Worm (Caenorhabditis elegans) whole organism, L1 larva: Measurements from ENCODE around the gene C07E3.10.
A peak's percentile ranks its signal among the peaks of the same experiment; 100 is the strongest.

Experiments used
- C04F5.9 ChIP-seq: sonication (generic microtip); optimal IDR thresholded peaks from 2 replicates; lab custom pipeline; 2016; ENCODE audit warnings: missing genetic modification characterization, missing compliant biosample characterization
- aha-1 ChIP-seq: fragments of 150-350 bp; optimal IDR thresholded peaks from 2 replicates; lab custom pipeline; 2014; ENCODE audit warnings: missing biosample characterization, missing genetic modification characterization
- ama-1 ChIP-seq: fragments of 150-350 bp; optimal IDR thresholded peaks from 2 replicates; lab custom pipeline; 2014
- ceh-63 ChIP-seq: fragments of 200-800 bp; sonication (Bioruptor generic); optimal IDR thresholded peaks from 2 replicates; lab custom pipeline; 2018; ENCODE audit warnings: mild to moderate bottlenecking, missing genetic modification characterization, missing compliant biosample characterization
- ceh-82 ChIP-seq, 3 experiments: fragments of 150-350 bp in 1 of 3; sonication (generic microtip) in 2 of 3; optimal IDR thresholded peaks; 2 replicates each; lab custom pipeline; 2014 to 2017; ENCODE audit warnings: missing biosample characterization in 3 of 3, missing genetic modification characterization in 3 of 3
- ces-1 ChIP-seq: fragments of 150-350 bp; optimal IDR thresholded peaks from 2 replicates; lab custom pipeline; 2014; ENCODE audit warnings: missing biosample characterization, missing genetic modification reagents, missing genetic modification characterization
- dpl-1 ChIP-seq, 3 experiments: fragments of 150-350 bp in 2 of 3; sonication (generic microtip) in 1 of 3; optimal IDR thresholded peaks; 2 replicates each; lab custom pipeline; 2014 to 2017; ENCODE audit warnings: missing biosample characterization in 3 of 3, missing genetic modification characterization in 3 of 3, missing genetic modification reagents in 3 of 3
- efl-1 ChIP-seq, 4 experiments: fragments of 150-350 bp; optimal IDR thresholded peaks in 3 of 4; peaks in 1 of 4; 1 replicate in 1 of 4; 2 replicates in 3 of 4; lab custom pipeline; 2014; ENCODE audit warnings: missing biosample characterization in 2 of 4, missing genetic modification characterization in 2 of 4, missing genetic modification reagents in 2 of 4
- egl-13 ChIP-seq: sonication (generic microtip); optimal IDR thresholded peaks from 2 replicates; lab custom pipeline; 2016; ENCODE audit warnings: missing genotype, missing genetic modification reagents, missing genetic modification characterization, missing compliant biosample characterization
- elt-3 ChIP-seq, 6 experiments: fragments of 150-350 bp in 1 of 6; sonication (generic microtip); optimal IDR thresholded peaks; 2 replicates each; lab custom pipeline; 2017 to 2018; ENCODE audit warnings: missing biosample characterization in 6 of 6, missing genetic modification characterization in 6 of 6, inconsistent platforms in 1 of 6
- fkh-10 ChIP-seq: sonication (generic microtip); optimal IDR thresholded peaks from 2 replicates; lab custom pipeline; 2017; ENCODE audit warnings: missing biosample characterization, missing genetic modification reagents, missing genetic modification characterization
- fkh-8 ChIP-seq: sonication (generic microtip); optimal IDR thresholded peaks from 2 replicates; lab custom pipeline; 2016; ENCODE audit warnings: mild to moderate bottlenecking, missing genetic modification characterization, missing compliant biosample characterization
- fos-1 ChIP-seq: fragments of 150-350 bp; optimal IDR thresholded peaks from 2 replicates; lab custom pipeline; 2014; ENCODE audit warnings: missing biosample characterization, missing genetic modification characterization
- hlh-4 ChIP-seq: sonication (generic microtip); optimal IDR thresholded peaks from 2 replicates; lab custom pipeline; 2016; ENCODE audit warnings: mild to moderate bottlenecking, missing genetic modification characterization, missing compliant biosample characterization
- hpl-2 ChIP-seq: fragments of 150-350 bp; optimal IDR thresholded peaks from 2 replicates; lab custom pipeline; 2014; ENCODE audit warnings: missing biosample characterization, missing genetic modification reagents, missing genetic modification characterization
- irx-1 ChIP-seq: sonication (generic microtip); optimal IDR thresholded peaks from 2 replicates; lab custom pipeline; 2016; ENCODE audit warnings: missing genetic modification characterization, missing compliant biosample characterization
- isw-1 ChIP-seq: fragments of 200-800 bp; sonication (Bioruptor generic); IDR thresholded peaks from 2 replicates; pipeline ENCODE4 v1.3.6; 2022; ENCODE audit warnings: missing genetic modification characterization, missing compliant biosample characterization
- jun-1 ChIP-seq: fragments of 150-350 bp; optimal IDR thresholded peaks from 2 replicates; lab custom pipeline; 2014; ENCODE audit warnings: missing biosample characterization, missing genetic modification reagents, missing genetic modification characterization
- lin-13 ChIP-seq: fragments of 150-350 bp; optimal IDR thresholded peaks from 2 replicates; lab custom pipeline; 2014; ENCODE audit warnings: missing biosample characterization, missing genetic modification reagents, missing genetic modification characterization
- lin-14 ChIP-seq: fragments of 200-800 bp; sonication (Bioruptor generic); optimal IDR thresholded peaks from 2 replicates; lab custom pipeline; 2018; ENCODE audit warnings: mild to moderate bottlenecking, missing genetic modification characterization, moderate library complexity, missing compliant biosample characterization
- lin-15B ChIP-seq: fragments of 150-350 bp; sonication (generic microtip); optimal IDR thresholded peaks from 3 replicates; lab custom pipeline; 2014; ENCODE audit warnings: missing biosample characterization, missing genetic modification characterization
- lin-39 ChIP-seq: fragments of 150-350 bp; optimal IDR thresholded peaks from 2 replicates; lab custom pipeline; 2014; ENCODE audit warnings: missing biosample characterization, missing genetic modification reagents, missing genetic modification characterization
- lsy-2 ChIP-seq, 2 experiments: fragments of 150-350 bp; optimal IDR thresholded peaks; 2 replicates each; lab custom pipeline; 2014; ENCODE audit warnings: missing biosample characterization in 2 of 2, missing genetic modification characterization in 2 of 2
- mab-9 ChIP-seq: fragments of 200-800 bp; sonication (Bioruptor generic); IDR thresholded peaks from 2 replicates; pipeline ENCODE4 v1.3.6; 2022; ENCODE audit warnings: missing genetic modification reagents, missing genetic modification characterization, missing compliant biosample characterization
- mef-2 ChIP-seq: fragments of 150-350 bp; optimal IDR thresholded peaks from 2 replicates; lab custom pipeline; 2014; ENCODE audit warnings: missing biosample characterization, missing genetic modification characterization
- mep-1 ChIP-seq: fragments of 150-350 bp; optimal IDR thresholded peaks from 2 replicates; lab custom pipeline; 2014; ENCODE audit warnings: missing biosample characterization, missing genetic modification characterization
- nhr-12 ChIP-seq: sonication (generic microtip); optimal IDR thresholded peaks from 2 replicates; lab custom pipeline; 2017; ENCODE audit warnings: missing biosample characterization, missing genetic modification characterization
- nhr-19 ChIP-seq: fragments of 200-800 bp; sonication (Bioruptor generic); conservative IDR thresholded peaks from 2 replicates; pipeline ENCODE4 v1.3.6; 2022; ENCODE audit warnings: missing genetic modification characterization, missing compliant biosample characterization
- nhr-20 ChIP-seq: sonication (generic microtip); optimal IDR thresholded peaks from 2 replicates; lab custom pipeline; 2016; ENCODE audit warnings: mild to moderate bottlenecking, missing genetic modification characterization, missing compliant biosample characterization
- nhr-237 ChIP-seq: fragments of 150-350 bp; optimal IDR thresholded peaks from 2 replicates; lab custom pipeline; 2014; ENCODE audit warnings: missing biosample characterization, missing genetic modification characterization
- nhr-47 ChIP-seq: sonication (generic microtip); optimal IDR thresholded peaks from 2 replicates; lab custom pipeline; 2016; ENCODE audit warnings: mild to moderate bottlenecking, missing genetic modification characterization, moderate library complexity, missing compliant biosample characterization
- nhr-71 ChIP-seq: sonication (generic microtip); optimal IDR thresholded peaks from 2 replicates; lab custom pipeline; 2016; ENCODE audit warnings: mild to moderate bottlenecking, missing genetic modification characterization, moderate library complexity, missing compliant biosample characterization
- nhr-77 ChIP-seq: fragments of 150-350 bp; optimal IDR thresholded peaks from 2 replicates; lab custom pipeline; 2014; ENCODE audit warnings: missing biosample characterization, missing genetic modification characterization
- nhr-90 ChIP-seq: sonication (generic microtip); optimal IDR thresholded peaks from 2 replicates; lab custom pipeline; 2016; ENCODE audit warnings: mild to moderate bottlenecking, missing genetic modification characterization, missing compliant biosample characterization; ENCODE audit not compliant: poor library complexity
- pag-3 ChIP-seq: sonication (generic microtip); optimal IDR thresholded peaks from 2 replicates; lab custom pipeline; 2017; ENCODE audit warnings: missing genetic modification characterization, mild to moderate bottlenecking, missing compliant biosample characterization, antibody characterized with exemption, borderline replicate concordance; ENCODE audit not compliant: insufficient read depth
- pax-3 ChIP-seq: fragments of 200-800 bp; sonication (Bioruptor generic); optimal IDR thresholded peaks from 2 replicates; lab custom pipeline; 2018; ENCODE audit warnings: mild to moderate bottlenecking, missing genetic modification characterization, moderate library complexity, missing compliant biosample characterization
- snpc-4 ChIP-seq: fragments of 150-350 bp; optimal IDR thresholded peaks from 2 replicates; lab custom pipeline; 2014; ENCODE audit warnings: missing biosample characterization, missing genetic modification characterization
- snu-23 ChIP-seq: sonication (generic microtip); optimal IDR thresholded peaks from 2 replicates; lab custom pipeline; 2016; ENCODE audit warnings: missing genetic modification characterization, missing compliant biosample characterization
- sox-4 ChIP-seq: sonication (generic microtip); optimal IDR thresholded peaks from 2 replicates; lab custom pipeline; 2016; ENCODE audit warnings: missing genetic modification characterization, missing compliant biosample characterization
- sup-37 ChIP-seq: fragments of 200-800 bp; sonication (Bioruptor generic); optimal IDR thresholded peaks from 2 replicates; lab custom pipeline; 2018; ENCODE audit warnings: mild to moderate bottlenecking, missing genetic modification characterization, missing compliant biosample characterization
- swsn-7 ChIP-seq: sonication (generic microtip); optimal IDR thresholded peaks from 2 replicates; lab custom pipeline; 2016; ENCODE audit warnings: missing genetic modification characterization, missing compliant biosample characterization
- tbx-2 ChIP-seq: sonication (generic microtip); optimal IDR thresholded peaks from 2 replicates; lab custom pipeline; 2016; ENCODE audit warnings: missing genetic modification characterization, missing compliant biosample characterization
- tlp-1 ChIP-seq: fragments of 150-350 bp; optimal IDR thresholded peaks from 2 replicates; lab custom pipeline; 2014; ENCODE audit warnings: missing biosample characterization, missing genetic modification characterization
- unc-130 ChIP-seq: fragments of 150-350 bp; optimal IDR thresholded peaks from 2 replicates; lab custom pipeline; 2017; ENCODE audit warnings: missing biosample characterization, missing genetic modification characterization, inconsistent platforms
- unc-30 ChIP-seq: sonication (generic microtip); optimal IDR thresholded peaks from 2 replicates; lab custom pipeline; 2017; ENCODE audit warnings: missing biosample characterization, missing genetic modification characterization
- unc-62 ChIP-seq: fragments of 150-350 bp; optimal IDR thresholded peaks from 2 replicates; lab custom pipeline; 2014; ENCODE audit warnings: missing biosample characterization, missing genetic modification reagents, missing genetic modification characterization
- unc-98 ChIP-seq: fragments of 200-800 bp; sonication (Bioruptor generic); IDR thresholded peaks from 2 replicates; pipeline ENCODE4 v1.3.6; 2022; ENCODE audit warnings: missing genetic modification characterization, missing compliant biosample characterization
- vab-15 ChIP-seq: sonication (generic microtip); optimal IDR thresholded peaks from 2 replicates; lab custom pipeline; 2017; ENCODE audit warnings: missing genotype, mild to moderate bottlenecking, missing genetic modification characterization, missing compliant biosample characterization
- xbp-1 ChIP-seq: sonication (generic microtip); optimal IDR thresholded peaks from 2 replicates; lab custom pipeline; 2016; ENCODE audit warnings: missing genetic modification characterization, missing compliant biosample characterization
- zag-1 ChIP-seq: fragments of 150-350 bp; optimal IDR thresholded peaks from 2 replicates; lab custom pipeline; 2014; ENCODE audit warnings: missing biosample characterization, missing genetic modification characterization
- zip-4 ChIP-seq: fragments of 200-800 bp; sonication (Bioruptor generic); optimal IDR thresholded peaks from 2 replicates; lab custom pipeline; 2018; ENCODE audit warnings: mild to moderate bottlenecking, missing genetic modification characterization, moderate library complexity, missing compliant biosample characterization
- ztf-11 ChIP-seq, 2 experiments: sonication (generic microtip); optimal IDR thresholded peaks; 2 replicates each; lab custom pipeline; 2016 to 2017; ENCODE audit warnings: missing genetic modification characterization in 2 of 2, missing biosample characterization in 1 of 2, missing compliant biosample characterization in 1 of 2
- ztf-4 ChIP-seq: fragments of 150-350 bp; optimal IDR thresholded peaks from 2 replicates; lab custom pipeline; 2014; ENCODE audit warnings: missing biosample characterization, missing genetic modification characterization

The C07E3.10 gene

ce11 chrII:10395303-10395757, 49.2 kb downstream of the C07E3.10 start, which contains the start of gene T09F3.4 (continued):
- TF ChIP-seq isw-1 (GFP tag; lab: Robert Waterston, UW) (peak; percentile 48), hlh-4 (peak; percentile 42), nhr-237 (no peak), nhr-71 (tag; lab: Kevin White, UChicago) (peak; percentile 87), unc-62 (GFP tag; lab: Kevin White, UChicago) (no peak), lsy-2 (tag; optimal IDR thresholded peaks at IDR 0.05; lab: Kevin White, UChicago) (peak; percentile 72 to 76), nhr-47 (peak; percentile 81), elt-3 (tag; optimal IDR thresholded peaks at IDR 0.05; lab: Kevin White, UChicago) (peak in 1 of 6 experiments; percentile 35), mab-9 (GFP tag; lab: Robert Waterston, UW) (no peak), vab-15 (no peak), C04F5.9 (peak; percentile 74), tlp-1 (tag; lab: Kevin White, UChicago) (no peak), egl-13 (peak; percentile 68), snu-23 (GFP tag; lab: Kevin White, UChicago) (peak; percentile 79), unc-130 (tag; lab: Kevin White, UChicago) (peak; percentile 44), lin-39 (peak; percentile 31), jun-1 (tag; lab: Kevin White, UChicago) (no peak), ceh-63 (GFP tag; lab: Kevin White, UChicago) (no peak), ceh-82 (tag; optimal IDR thresholded peaks at IDR 0.05; lab: Kevin White, UChicago) (peak in 1 of 3 experiments; percentile 38), efl-1 (optimal IDR thresholded peaks at IDR 0.05; lab: Kevin White, UChicago) (peak; percentile 58 to 66), efl-1 (GFP tag; optimal IDR thresholded peaks at IDR 0.05 in 1 of 2; lab: Kevin White, UChicago) (peak; percentile 59 to 95), ztf-11 (tag; optimal IDR thresholded peaks at IDR 0.05; lab: Kevin White, UChicago) (peak in 1 of 2 experiments; percentile 85), swsn-7 (tag; lab: Kevin White, UChicago) (peak; percentile 77), ztf-4 (peak; percentile 0), fkh-8 (tag; lab: Kevin White, UChicago) (peak; percentile 59), lin-14 (GFP tag; lab: Kevin White, UChicago) (peak; percentile 71), sox-4 (tag; lab: Kevin White, UChicago) (peak; percentile 84), mef-2 (no peak), unc-30 (tag; lab: Kevin White, UChicago) (no peak), ama-1 (lab: Kevin White, UChicago) (no peak), nhr-20 (tag; lab: Kevin White, UChicago) (peak; percentile 92), tbx-2 (peak; percentile 82), sup-37 (GFP tag; lab: Kevin White, UChicago) (no peak), irx-1 (peak; percentile 82), nhr-90 (tag; lab: Kevin White, UChicago) (peak; percentile 82), zip-4 (GFP tag; lab: Kevin White, UChicago) (no peak), xbp-1 (tag; lab: Kevin White, UChicago) (peak; percentile 78), nhr-77 (tag; lab: Kevin White, UChicago) (no peak), mep-1 (tag; lab: Kevin White, UChicago) (peak; percentile 72), hpl-2 (GFP tag; lab: Kevin White, UChicago) (no peak), unc-98 (GFP tag; lab: Robert Waterston, UW) (no peak; the same call in 1 of the 2 replicates), snpc-4 (tag; lab: Kevin White, UChicago) (peak; percentile 37), pag-3 (tag; lab: Kevin White, UChicago) (no peak), zag-1 (tag; lab: Kevin White, UChicago) (no peak), lin-15B (tag; lab: Kevin White, UChicago) (peak; percentile 28), nhr-12 (tag; lab: Kevin White, UChicago) (no peak), pax-3 (tag; lab: Kevin White, UChicago) (peak; percentile 76), aha-1 (tag; lab: Kevin White, UChicago) (no peak), lin-13 (GFP tag; lab: Kevin White, UChicago) (peak; percentile 10), ces-1 (no peak), nhr-19 (GFP tag; lab: Robert Waterston, UW) (peak; percentile 75), fos-1 (tag; lab: Kevin White, UChicago) (no peak), dpl-1 (GFP tag; optimal IDR thresholded peaks at IDR 0.05; lab: Kevin White, UChicago) (peak; percentile 44 to 68 (median 60)), fkh-10 (GFP tag; lab: Kevin White, UChicago) (peak; percentile 21)
